Fruit fly (Drosophila melanogaster) whole organism, adult: ENCODE data around the gene Ir7e.
A peak's percentile ranks its signal among the peaks of the same experiment; 100 is the strongest.

Source experiments
- bab1 ChIP-seq: fragments of 200-800 bp; sonication (Bioruptor generic); optimal IDR thresholded peaks from 3 replicates; lab custom pipeline; 2019; ENCODE audit warnings: missing biosample characterization, mild to moderate bottlenecking, missing genetic modification characterization, moderate library complexity
- cnc ChIP-seq, 2 experiments: fragments of >200 bp; optimal IDR thresholded peaks; 2 replicates each; lab custom pipeline; 2017

- TF ChIP-seq bab1 (peak; percentile 92), cnc (optimal IDR thresholded peaks at IDR 0.05; lab: Kevin White, UChicago) (no peak)
These were observed 7.0 kb upstream of the Ir7e start, which contains the start of gene Acat1 for dm6 chrX:7888386-7889024.
